Fruit fly (Drosophila melanogaster): ENCODE measurements around the gene kud.
A peak's percentile ranks its signal among the peaks of the same experiment; 100 is the strongest.

dm6 chr3L:16829983-16830382 is 14.8 kb downstream of the kud start:
- TF ChIP-seq dac (GFP tag; optimal IDR thresholded peaks at IDR 0.05) (no peak), CG11762 (GFP tag; optimal IDR thresholded peaks at IDR 0.05; ENCODE audit: insufficient read depth) (no peak), esn (GFP tag; optimal IDR thresholded peaks at IDR 0.05) (no peak), CG10669 (GFP tag; optimal IDR thresholded peaks at IDR 0.05) (no peak), cyc (GFP tag; optimal IDR thresholded peaks at IDR 0.05) (no peak), CG8119 (GFP tag; IDR thresholded peaks at IDR 0.05) (no peak), CG11902 (GFP tag; optimal IDR thresholded peaks at IDR 0.05) (no peak), OdsH (GFP tag; optimal IDR thresholded peaks at IDR 0.05) (no peak), Blimp-1 (GFP tag; optimal IDR thresholded peaks at IDR 0.05) (peak; percentile 34), Sox14 (GFP tag; optimal IDR thresholded peaks at IDR 0.05) (no peak), CG6792 (GFP tag; optimal IDR thresholded peaks at IDR 0.05) (no peak), CG6808 (GFP tag; optimal IDR thresholded peaks at IDR 0.05) (no peak), CG6276 (GFP tag; optimal IDR thresholded peaks at IDR 0.05) (no peak), CG6854 (GFP tag; optimal IDR thresholded peaks at IDR 0.05) (no peak)
